Worm (Caenorhabditis elegans) whole organism, L4 larva: ENCODE measurements around the gene T09A12.8.

ENCODE experiments used
- F26F4.8 ChIP-seq: fragments of 200-800 bp; sonication (Bioruptor generic); conservative IDR thresholded peaks from 2 replicates; pipeline ENCODE4 v1.3.6; 2022; ENCODE audit warnings: missing genetic modification characterization, missing compliant biosample characterization
- ceh-28 ChIP-seq: fragments of 150-350 bp; optimal IDR thresholded peaks from 2 replicates; lab custom pipeline; 2014; ENCODE audit warnings: missing biosample characterization, missing genetic modification reagents, missing genetic modification characterization
- ces-1 ChIP-seq: fragments of 150-350 bp; sonication (generic microtip); optimal IDR thresholded peaks from 4 replicates; lab custom pipeline; 2014; ENCODE audit warnings: missing biosample characterization, missing genetic modification reagents, missing genetic modification characterization
- daf-12 ChIP-seq: fragments of 150-350 bp; optimal IDR thresholded peaks from 2 replicates; lab custom pipeline; 2014; ENCODE audit warnings: missing biosample characterization, missing genetic modification reagents, missing genetic modification characterization
- dmd-8 ChIP-seq: fragments of 200-800 bp; sonication (Bioruptor generic); IDR thresholded peaks from 2 replicates; pipeline ENCODE4 v1.3.6; 2022; ENCODE audit warnings: missing genetic modification characterization, missing compliant biosample characterization
- dpl-1 ChIP-seq: fragments of 150-350 bp; optimal IDR thresholded peaks from 2 replicates; lab custom pipeline; 2014; ENCODE audit warnings: missing biosample characterization, missing genetic modification reagents, missing genetic modification characterization
- egl-27 ChIP-seq: sonication (generic microtip); optimal IDR thresholded peaks from 3 replicates; lab custom pipeline; 2017; ENCODE audit warnings: missing biosample characterization, missing genetic modification reagents, missing genetic modification characterization
- nhr-11 ChIP-seq: fragments of 150-350 bp; optimal IDR thresholded peaks from 2 replicates; lab custom pipeline; 2014; ENCODE audit warnings: missing biosample characterization, missing genetic modification characterization
- saeg-2 ChIP-seq: fragments of 200-800 bp; sonication (Bioruptor generic); IDR thresholded peaks from 2 replicates; pipeline ENCODE4 v1.3.6; 2022; ENCODE audit warnings: missing genetic modification reagents, missing genetic modification characterization, missing compliant biosample characterization
- ztf-11 ChIP-seq: fragments of 150-350 bp; optimal IDR thresholded peaks from 2 replicates; lab custom pipeline; 2014; ENCODE audit warnings: missing biosample characterization, missing genetic modification characterization

DNA sequence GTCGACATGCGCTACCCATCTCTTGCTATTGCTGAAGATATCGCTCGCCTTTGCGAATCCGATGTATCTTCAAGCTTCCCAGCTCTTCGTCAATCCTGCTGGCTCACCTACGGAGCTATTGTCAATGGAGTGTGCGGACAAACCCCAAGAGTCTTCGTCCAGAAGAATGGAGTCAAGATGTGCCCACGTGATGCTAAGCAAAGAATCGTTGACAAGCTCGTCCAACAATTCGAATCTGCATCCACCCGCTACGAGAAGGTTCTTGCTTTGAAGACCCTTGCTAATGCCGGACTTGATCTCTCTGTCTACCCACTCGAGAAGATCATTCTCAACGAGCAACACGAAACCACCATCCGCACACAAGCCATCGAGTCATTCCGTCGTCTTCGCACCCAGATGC is 19.2 kb upstream of the T09A12.8 start:
- TF ChIP-seq ces-1 (GFP tag; lab: Kevin White, UChicago) (no peak), ceh-28 (tag; lab: Kevin White, UChicago) (no peak), daf-12 (no peak), egl-27 (tag; lab: Kevin White, UChicago) (no peak), ztf-11 (tag; lab: Kevin White, UChicago) (no peak), dpl-1 (GFP tag; lab: Kevin White, UChicago) (no peak), F26F4.8 (GFP tag; lab: Robert Waterston, UW) (no peak), saeg-2 (GFP tag; lab: Robert Waterston, UW) (no peak), dmd-8 (GFP tag; lab: Robert Waterston, UW) (no peak), nhr-11 (no peak)
